ENCODE assay signal across 1 fruit fly cellular context in the genomic region with DNA sequence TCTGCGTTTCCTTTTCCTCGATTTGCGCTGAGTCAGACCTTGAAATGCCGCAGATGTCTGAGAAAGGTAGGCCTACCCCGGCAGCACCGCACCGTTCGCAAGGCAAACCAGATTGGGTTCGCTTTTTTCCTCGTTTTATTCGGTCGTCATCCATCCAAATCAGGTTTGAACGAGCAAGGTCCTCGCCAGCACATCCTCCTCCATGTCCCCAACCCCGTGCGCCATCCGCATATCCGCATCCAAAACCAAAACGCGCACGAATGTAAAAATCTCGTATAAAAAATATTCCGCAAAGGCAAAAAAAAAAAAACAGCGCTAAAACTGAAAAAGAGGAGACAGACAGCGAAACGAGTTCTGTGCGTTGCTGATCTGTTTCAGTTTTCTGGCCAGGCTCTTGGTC.
TF ChIP-seq lines count a peak whose summit lies in the region.

No protein-coding gene starts in this region.

TF ChIP-seq in whole organism, prepupa, 60 proteins besides CTCF, POLR2A, EP300 and RAD21 (continued from another document):
- TF ChIP-seq dsx (GFP tag; optimal IDR thresholded peaks at IDR 0.05; lab: Kevin White, UChicago; ENCODE audit: poor library complexity, severe bottlenecking) (peak; percentile 73), Sox102F (GFP tag; optimal IDR thresholded peaks at IDR 0.05; lab: Kevin White, UChicago) (no peak), Gug (GFP tag; IDR thresholded peaks at IDR 0.05; lab: Robert Waterston, UW) (0 out of 2 replicates have a peak, but pooled peaks have one; percentile 11), CG4318 (GFP tag; optimal IDR thresholded peaks at IDR 0.05; lab: Kevin White, UChicago) (no peak), CG6163 (GFP tag; IDR thresholded peaks at IDR 0.05; lab: Robert Waterston, UW) (peak; percentile 64; the same call in 2 of the 3 replicates), CG6808 (GFP tag; optimal IDR thresholded peaks at IDR 0.05; lab: Kevin White, UChicago) (peak; percentile 39), Eip93F (GFP tag; optimal IDR thresholded peaks at IDR 0.05; lab: Kevin White, UChicago) (peak; percentile 45), ss (GFP tag; optimal IDR thresholded peaks at IDR 0.05; lab: Kevin White, UChicago) (peak; percentile 70 to 86), CG8632 (GFP tag; optimal IDR thresholded peaks at IDR 0.05; lab: Kevin White, UChicago) (peak; percentile 9), CG34406 (GFP tag; optimal IDR thresholded peaks at IDR 0.05; lab: Kevin White, UChicago) (peak; percentile 28)
